Fruit fly (Drosophila melanogaster): ENCODE measurements around the gene CG13606.

Gene CG13606

dm6 chr3R:24169362-24169761, 3.1 kb upstream of the CG13606 start, which contains the start of gene CG5510 (continued):
- TF ChIP-seq CG1602 (GFP tag; optimal IDR thresholded peaks at IDR 0.05) (peak; percentile 20), CG12104 (GFP tag; optimal IDR thresholded peaks at IDR 0.05) (no peak), CG3163 (GFP tag; optimal IDR thresholded peaks at IDR 0.05) (peak; percentile 45), inv (GFP tag; IDR thresholded peaks at IDR 0.05; ENCODE audit: partially characterized antibody) (peak; percentile 95), CG1233 (GFP tag; optimal IDR thresholded peaks at IDR 0.05) (no peak), CG8290 (GFP tag; optimal IDR thresholded peaks at IDR 0.05) (no peak), CG8290 (tag; optimal IDR thresholded peaks at IDR 0.05) (peak in 1 of 2 experiments; percentile 89), CG30403 (GFP tag; optimal IDR thresholded peaks at IDR 0.05) (peak; percentile 56), hkb (optimal IDR thresholded peaks at IDR 0.05) (no peak), hkb (GFP tag; IDR thresholded peaks at IDR 0.05) (no peak), psq (GFP tag; optimal IDR thresholded peaks at IDR 0.05) (no peak), grn (GFP tag; optimal IDR thresholded peaks at IDR 0.05) (no peak), ERR (GFP tag; optimal IDR thresholded peaks at IDR 0.05) (peak; percentile 4), Asciz (GFP tag; optimal IDR thresholded peaks at IDR 0.05) (no peak), org-1 (GFP tag; optimal IDR thresholded peaks at IDR 0.05) (no peak), fd96Cb (tag; optimal IDR thresholded peaks at IDR 0.05) (no peak), salm (tag; optimal IDR thresholded peaks at IDR 0.05) (no peak), sens (GFP tag) (peak; percentile 90), CG12659 (GFP tag; optimal IDR thresholded peaks at IDR 0.05) (peak; percentile 80), NFAT (GFP tag; IDR thresholded peaks at IDR 0.05) (peak; percentile 83), dmrt11E (tag; optimal IDR thresholded peaks at IDR 0.05) (peak; percentile 11), Poxn (GFP tag; IDR thresholded peaks at IDR 0.05) (no peak), croc (GFP tag; conservative IDR thresholded peaks at IDR 0.05) (no peak), Stat92E (GFP tag; optimal IDR thresholded peaks at IDR 0.05) (peak in 1 of 3 experiments; percentile 42), Rx (GFP tag; IDR thresholded peaks at IDR 0.05) (0 out of 2 replicates have a peak, but pooled peaks have one; percentile 27), PHDP (tag; optimal IDR thresholded peaks at IDR 0.05) (peak; percentile 41), Doc3 (GFP tag; IDR thresholded peaks at IDR 0.05; ENCODE audit: partially characterized antibody) (peak; percentile 97), Ets97D (GFP tag; optimal IDR thresholded peaks at IDR 0.05) (peak; percentile 84), dysf (GFP tag; IDR thresholded peaks at IDR 0.05) (peak; percentile 25; the same call in 1 of the 3 replicates), ab (GFP tag; optimal IDR thresholded peaks at IDR 0.05) (peak; percentile 16), CrebB (tag; optimal IDR thresholded peaks at IDR 0.05) (peak; percentile 55), gro (GFP tag; optimal IDR thresholded peaks at IDR 0.05) (peak; percentile 86), CG14441 (GFP tag; IDR thresholded peaks at IDR 0.05) (0 out of 2 replicates have a peak, but pooled peaks have one; percentile 10), CG8765 (GFP tag; IDR thresholded peaks at IDR 0.05) (peak; percentile 7; the same call in 1 of the 2 replicates), tna (GFP tag; IDR thresholded peaks at IDR 0.05; ENCODE audit: partially characterized antibody) (peak; percentile 98), CG2712 (tag; optimal IDR thresholded peaks at IDR 0.05) (peak; percentile 76), Dfd (GFP tag; optimal IDR thresholded peaks at IDR 0.05) (no peak), CG6272 (GFP tag; IDR thresholded peaks at IDR 0.05) (peak; percentile 32; the same call in 1 of the 2 replicates), CG6791 (GFP tag; IDR thresholded peaks at IDR 0.05; ENCODE audit: partially characterized antibody) (peak; percentile 99), sna (GFP tag; IDR thresholded peaks at IDR 0.05; ENCODE audit: partially characterized antibody) (peak; percentile 99), Fer3 (tag; optimal IDR thresholded peaks at IDR 0.05) (peak; percentile 8), Bdp1 (GFP tag; optimal IDR thresholded peaks at IDR 0.05) (peak; percentile 12), CG13287 (GFP tag; IDR thresholded peaks at IDR 0.05; ENCODE audit: partially characterized antibody) (peak; percentile 99), sqz (GFP tag; optimal IDR thresholded peaks at IDR 0.05) (no peak), cato (GFP tag; optimal IDR thresholded peaks at IDR 0.05; ENCODE audit: borderline replicate concordance) (no peak), zfh2 (GFP tag; optimal IDR thresholded peaks at IDR 0.05) (peak; percentile 66), knrl (GFP tag; IDR thresholded peaks at IDR 0.05; ENCODE audit: partially characterized antibody) (peak; percentile 95), jing (GFP tag; optimal IDR thresholded peaks at IDR 0.05) (no peak), ewg (GFP tag; optimal IDR thresholded peaks at IDR 0.05) (peak; percentile 27), pan (optimal IDR thresholded peaks at IDR 0.05) (no peak), pan (GFP tag; optimal IDR thresholded peaks at IDR 0.05 in 1 of 2, IDR thresholded peaks at IDR 0.05 in 1 of 2) (peak in 1 of 2 experiments; percentile 53)

All from whole organism, embryonic.